Worm (Caenorhabditis elegans) whole organism, mixed stage, embryonic: Measurements from ENCODE around the gene ddi-1.

Experiments
- M03D4.4 ChIP-seq: sonication (generic microtip); optimal IDR thresholded peaks from 2 replicates; lab custom pipeline; 2017; ENCODE audit warnings: mild to moderate bottlenecking, missing genetic modification characterization, missing compliant biosample characterization
- bed-3 ChIP-seq: fragments of 200-800 bp; sonication (Bioruptor generic); optimal IDR thresholded peaks from 3 replicates; lab custom pipeline; 2018; ENCODE audit warnings: mild to moderate bottlenecking, missing genetic modification characterization, moderate library complexity, missing compliant biosample characterization
- blmp-1 ChIP-seq: fragments of 150-350 bp; optimal IDR thresholded peaks from 2 replicates; lab custom pipeline; 2014; ENCODE audit warnings: missing biosample characterization, missing genetic modification characterization
- ceh-43 ChIP-seq: fragments of 200-800 bp; sonication (Bioruptor generic); optimal IDR thresholded peaks from 2 replicates; lab custom pipeline; 2018; ENCODE audit warnings: mild to moderate bottlenecking, missing genetic modification characterization, moderate library complexity, missing compliant biosample characterization
- ceh-83 ChIP-seq: fragments of 200-800 bp; sonication (Bioruptor generic); optimal IDR thresholded peaks from 2 replicates; lab custom pipeline; 2018; ENCODE audit warnings: mild to moderate bottlenecking, missing genetic modification characterization, missing compliant biosample characterization
- ces-1 ChIP-seq: fragments of 150-350 bp; optimal IDR thresholded peaks from 2 replicates; lab custom pipeline; 2014; ENCODE audit warnings: missing biosample characterization, missing genetic modification reagents, missing genetic modification characterization
- cnd-1 ChIP-seq: fragments of 200-800 bp; sonication (Bioruptor generic); optimal IDR thresholded peaks from 2 replicates; lab custom pipeline; 2018; ENCODE audit warnings: mild to moderate bottlenecking, missing genetic modification characterization, missing compliant biosample characterization
- drap-1 ChIP-seq: fragments of 200-800 bp; sonication (Bioruptor generic); optimal IDR thresholded peaks from 3 replicates; lab custom pipeline; 2018; ENCODE audit warnings: mild to moderate bottlenecking, missing genetic modification characterization, missing compliant biosample characterization
- elt-1 ChIP-seq: sonication (generic microtip); optimal IDR thresholded peaks from 2 replicates; lab custom pipeline; 2017; ENCODE audit warnings: missing genetic modification characterization, mild to moderate bottlenecking, missing compliant biosample characterization, antibody characterized with exemption, moderate library complexity, borderline replicate concordance; ENCODE audit not compliant: insufficient read depth
- elt-3 ChIP-seq: fragments of 150-350 bp; optimal IDR thresholded peaks from 2 replicates; lab custom pipeline; 2014; ENCODE audit warnings: missing biosample characterization, missing genetic modification characterization
- flh-1 ChIP-seq: fragments of 200-800 bp; sonication (Bioruptor generic); optimal IDR thresholded peaks from 2 replicates; lab custom pipeline; 2018; ENCODE audit warnings: mild to moderate bottlenecking, missing genetic modification characterization, moderate library complexity, missing compliant biosample characterization
- ham-2 ChIP-seq: fragments of 200-800 bp; sonication (Bioruptor generic); optimal IDR thresholded peaks from 2 replicates; lab custom pipeline; 2018; ENCODE audit warnings: mild to moderate bottlenecking, missing genetic modification characterization, missing compliant biosample characterization
- hlh-1 ChIP-seq: fragments of 150-350 bp; optimal IDR thresholded peaks from 2 replicates; lab custom pipeline; 2014; ENCODE audit warnings: missing biosample characterization, missing genetic modification reagents, missing genetic modification characterization
- lin-13 ChIP-seq: fragments of 150-350 bp; optimal IDR thresholded peaks from 2 replicates; lab custom pipeline; 2014; ENCODE audit warnings: missing biosample characterization, missing genetic modification characterization
- lin-32 ChIP-seq: fragments of 200-800 bp; sonication (Bioruptor generic); optimal IDR thresholded peaks from 2 replicates; lab custom pipeline; 2018; ENCODE audit warnings: mild to moderate bottlenecking, missing genetic modification characterization, missing compliant biosample characterization
- lsy-2 ChIP-seq: fragments of 150-350 bp; optimal IDR thresholded peaks from 2 replicates; lab custom pipeline; 2014; ENCODE audit warnings: missing biosample characterization, missing genetic modification characterization
- mab-5 ChIP-seq: fragments of 150-350 bp; optimal IDR thresholded peaks from 2 replicates; lab custom pipeline; 2014; ENCODE audit warnings: missing biosample characterization, missing genetic modification characterization
- mep-1 ChIP-seq: fragments of 150-350 bp; optimal IDR thresholded peaks from 2 replicates; lab custom pipeline; 2017; ENCODE audit warnings: missing biosample characterization, missing genetic modification reagents, missing genetic modification characterization, inconsistent platforms
- mls-2 ChIP-seq: sonication (generic microtip); optimal IDR thresholded peaks from 2 replicates; lab custom pipeline; 2016; ENCODE audit warnings: mild to moderate bottlenecking, missing genetic modification characterization, moderate library complexity, missing compliant biosample characterization
- nhr-12 ChIP-seq: fragments of 150-350 bp; optimal IDR thresholded peaks from 2 replicates; lab custom pipeline; 2014; ENCODE audit warnings: missing biosample characterization, missing genetic modification characterization
- nhr-237 ChIP-seq: fragments of 150-350 bp; optimal IDR thresholded peaks from 2 replicates; lab custom pipeline; 2014; ENCODE audit warnings: missing biosample characterization, missing genetic modification characterization
- nhr-28 ChIP-seq: fragments of 150-350 bp; optimal IDR thresholded peaks from 2 replicates; lab custom pipeline; 2014; ENCODE audit warnings: missing biosample characterization, missing genetic modification characterization
- nhr-76 ChIP-seq: sonication (generic microtip); optimal IDR thresholded peaks from 2 replicates; lab custom pipeline; 2017; ENCODE audit warnings: missing biosample characterization, missing genetic modification characterization
- pha-4 ChIP-seq: fragments of 150-350 bp; optimal IDR thresholded peaks from 2 replicates; lab custom pipeline; 2018; ENCODE audit warnings: missing biosample characterization, missing genetic modification reagents, missing genetic modification characterization
- sem-2 ChIP-seq: fragments of 200-800 bp; sonication (Bioruptor generic); optimal IDR thresholded peaks from 2 replicates; lab custom pipeline; 2018; ENCODE audit warnings: mild to moderate bottlenecking, missing genetic modification characterization, missing compliant biosample characterization
- snpc-4 ChIP-seq: fragments of 150-350 bp; optimal IDR thresholded peaks from 2 replicates; lab custom pipeline; 2014; ENCODE audit warnings: missing biosample characterization, missing genetic modification characterization
- sptf-1 ChIP-seq: sonication (generic microtip); optimal IDR thresholded peaks from 2 replicates; lab custom pipeline; 2017; ENCODE audit warnings: mild to moderate bottlenecking, missing genetic modification characterization, moderate library complexity, missing compliant biosample characterization
- tbx-8 ChIP-seq: fragments of 200-800 bp; sonication (Bioruptor generic); optimal IDR thresholded peaks from 2 replicates; lab custom pipeline; 2018; ENCODE audit warnings: mild to moderate bottlenecking, missing genetic modification characterization, moderate library complexity, missing compliant biosample characterization
- unc-120 ChIP-seq: sonication (generic microtip); optimal IDR thresholded peaks from 2 replicates; lab custom pipeline; 2017; ENCODE audit warnings: missing genetic modification characterization, missing compliant biosample characterization; ENCODE audit not compliant: poor library complexity, severe bottlenecking
- unc-62 ChIP-seq: fragments of 150-350 bp; optimal IDR thresholded peaks from 2 replicates; lab custom pipeline; 2014; ENCODE audit warnings: missing biosample characterization, missing genetic modification reagents, missing genetic modification characterization
- zip-8 ChIP-seq: fragments of 150-350 bp; optimal IDR thresholded peaks from 2 replicates; lab custom pipeline; 2014; ENCODE audit warnings: missing biosample characterization, missing genetic modification characterization
- ztf-11 ChIP-seq: fragments of 150-350 bp; optimal IDR thresholded peaks from 2 replicates; lab custom pipeline; 2014; ENCODE audit warnings: missing biosample characterization, missing genetic modification characterization

Gene ddi-1

ce11 chrIV:6556624-6557368, 34.1 kb downstream of the ddi-1 start, which contains the start of gene try-3 (continued):
- TF ChIP-seq lin-32 (GFP tag; lab: Kevin White, UChicago) (peak; percentile 39), tbx-8 (GFP tag; lab: Kevin White, UChicago) (peak; percentile 36), ztf-11 (no peak), lin-13 (tag; lab: Kevin White, UChicago) (no peak), ceh-43 (GFP tag; lab: Kevin White, UChicago) (no peak)

ce11 chrIV:6560434-6560833, 37.8 kb downstream of the ddi-1 start, which contains the start of gene best-9:
TSS of gene best-9 (plus strand) at chrIV:6560734.
- TF ChIP-seq sem-2 (GFP tag; lab: Kevin White, UChicago) (no peak), drap-1 (GFP tag; lab: Kevin White, UChicago) (no peak), mab-5 (no peak), bed-3 (no peak), M03D4.4 (tag; lab: Kevin White, UChicago) (no peak), ces-1 (GFP tag; lab: Kevin White, UChicago) (no peak), snpc-4 (tag; lab: Kevin White, UChicago) (no peak), elt-3 (tag; lab: Kevin White, UChicago) (no peak), ceh-43 (GFP tag; lab: Kevin White, UChicago) (no peak), sptf-1 (no peak), ztf-11 (no peak), tbx-8 (GFP tag; lab: Kevin White, UChicago) (no peak), nhr-28 (tag; lab: Kevin White, UChicago) (no peak), pha-4 (tag; lab: Kevin White, UChicago) (no peak)

ce11 chrIV:6562039-6562438, 39.4 kb downstream of the ddi-1 start:
- TF ChIP-seq nhr-237 (tag; lab: Kevin White, UChicago) (no peak), sem-2 (GFP tag; lab: Kevin White, UChicago) (no peak), elt-3 (tag; lab: Kevin White, UChicago) (no peak), flh-1 (GFP tag; lab: Kevin White, UChicago) (no peak), ham-2 (no peak), nhr-28 (tag; lab: Kevin White, UChicago) (no peak), drap-1 (GFP tag; lab: Kevin White, UChicago) (no peak), hlh-1 (tag; lab: Kevin White, UChicago) (no peak), blmp-1 (tag; lab: Kevin White, UChicago) (no peak), bed-3 (no peak), sptf-1 (no peak), mab-5 (no peak), ceh-83 (no peak), mls-2 (tag; lab: Kevin White, UChicago) (no peak), pha-4 (tag; lab: Kevin White, UChicago) (no peak), elt-1 (tag; lab: Kevin White, UChicago) (no peak), tbx-8 (GFP tag; lab: Kevin White, UChicago) (no peak), unc-120 (no peak), lsy-2 (tag; lab: Kevin White, UChicago) (no peak), nhr-76 (tag; lab: Kevin White, UChicago) (no peak)

- TF ChIP-seq mab-5 (no peak), tbx-8 (GFP tag; lab: Kevin White, UChicago) (no peak), mep-1 (tag; lab: Kevin White, UChicago) (no peak), flh-1 (GFP tag; lab: Kevin White, UChicago) (no peak), unc-62 (no peak), nhr-237 (tag; lab: Kevin White, UChicago) (no peak), ham-2 (no peak), pha-4 (tag; lab: Kevin White, UChicago) (no peak), nhr-12 (tag; lab: Kevin White, UChicago) (no peak), cnd-1 (tag; lab: Kevin White, UChicago) (no peak), ceh-83 (no peak), mls-2 (tag; lab: Kevin White, UChicago) (no peak), zip-8 (tag; lab: Kevin White, UChicago) (no peak)
- TF ChIP-seq, all 35 proteins: peak for 0
Measured at ce11 chrIV:6565605-6566004, 42.9 kb downstream of the ddi-1 start.
